Fruit fly (Drosophila melanogaster) whole organism, prepupa: ENCODE results near the gene CG33796.

Experiments used
- Blimp-1 ChIP-seq: fragments of 200-800 bp; sonication (Bioruptor generic); optimal IDR thresholded peaks from 3 replicates; lab custom pipeline; 2017; ENCODE audit warnings: missing biosample characterization, missing genetic modification characterization, mild to moderate bottlenecking, moderate library complexity, missing genetic modification reagents
- CG10631 ChIP-seq: fragments of 200-800 bp; sonication (Bioruptor generic); optimal IDR thresholded peaks from 2 replicates; lab custom pipeline; 2016; ENCODE audit warnings: missing biosample characterization, missing genetic modification characterization
- CG10669 ChIP-seq: fragments of 200-800 bp; sonication (Bioruptor generic); optimal IDR thresholded peaks from 3 replicates; lab custom pipeline; 2018; ENCODE audit warnings: missing biosample characterization, mild to moderate bottlenecking, missing genetic modification characterization, moderate library complexity
- CG11294 ChIP-seq: fragments of 200-800 bp; sonication (Bioruptor generic); IDR thresholded peaks from 2 replicates; pipeline ENCODE4 v1.3.6; 2022; ENCODE audit warnings: missing biosample characterization, missing genetic modification characterization
- CG11762 ChIP-seq: fragments of 200-800 bp; sonication (Bioruptor generic); optimal IDR thresholded peaks from 3 replicates; lab custom pipeline; 2016; ENCODE audit warnings: missing biosample characterization, missing genetic modification characterization; ENCODE audit not compliant: insufficient read depth
- CG11902 ChIP-seq: fragments of 200-800 bp; sonication (Bioruptor generic); optimal IDR thresholded peaks from 3 replicates; lab custom pipeline; 2016; ENCODE audit warnings: missing biosample characterization, missing genetic modification characterization
- CG15336 ChIP-seq: fragments of 200-800 bp; sonication (Bioruptor generic); IDR thresholded peaks from 2 replicates; pipeline ENCODE4 v1.3.6; 2022; ENCODE audit warnings: missing biosample characterization, missing genetic modification characterization
- CG1621 ChIP-seq: fragments of 200-800 bp; sonication (Bioruptor generic); optimal IDR thresholded peaks from 3 replicates; lab custom pipeline; 2018; ENCODE audit warnings: missing biosample characterization, mild to moderate bottlenecking, missing genetic modification characterization
- CG16779 ChIP-seq: fragments of 200-800 bp; sonication (Bioruptor generic); optimal IDR thresholded peaks from 3 replicates; lab custom pipeline; 2017; ENCODE audit warnings: missing biosample characterization, mild to moderate bottlenecking, missing genetic modification characterization
- CG3032 ChIP-seq: fragments of 200-800 bp; optimal IDR thresholded peaks from 2 replicates; lab custom pipeline; 2019; ENCODE audit warnings: missing biosample characterization, mild to moderate bottlenecking, missing genetic modification characterization, moderate library complexity
- CG31627 ChIP-seq: fragments of 200-800 bp; sonication (Bioruptor generic); optimal IDR thresholded peaks from 3 replicates; lab custom pipeline; 2016; ENCODE audit warnings: missing biosample characterization, missing genetic modification characterization
- CG32006 ChIP-seq: fragments of 200-800 bp; sonication (Bioruptor generic); optimal IDR thresholded peaks from 3 replicates; lab custom pipeline; 2017; ENCODE audit warnings: missing biosample characterization, mild to moderate bottlenecking, missing genetic modification characterization
- CG34406 ChIP-seq: fragments of 200-800 bp; sonication (Bioruptor generic); optimal IDR thresholded peaks from 3 replicates; lab custom pipeline; 2016; ENCODE audit warnings: missing biosample characterization, missing genetic modification characterization
- CG3919 ChIP-seq: fragments of 200-800 bp; sonication (Bioruptor generic); optimal IDR thresholded peaks from 3 replicates; lab custom pipeline; 2016; ENCODE audit warnings: missing biosample characterization, missing genetic modification characterization
- CG4318 ChIP-seq: fragments of 200-800 bp; sonication (Bioruptor generic); optimal IDR thresholded peaks from 3 replicates; lab custom pipeline; 2017; ENCODE audit warnings: missing biosample characterization, mild to moderate bottlenecking, missing genetic modification characterization
- CG6163 ChIP-seq: fragments of 200-800 bp; sonication (Bioruptor generic); IDR thresholded peaks from 3 replicates; pipeline ENCODE4 v1.3.6; 2022; ENCODE audit warnings: missing biosample characterization, missing genetic modification characterization
- CG6276 ChIP-seq: fragments of 200-800 bp; sonication (Bioruptor generic); optimal IDR thresholded peaks from 2 replicates; lab custom pipeline; 2017; ENCODE audit warnings: missing biosample characterization, mild to moderate bottlenecking, missing genetic modification characterization
- CG6792 ChIP-seq: fragments of 200-800 bp; sonication (Bioruptor generic); optimal IDR thresholded peaks from 3 replicates; lab custom pipeline; 2016; ENCODE audit warnings: missing biosample characterization, missing genetic modification characterization
- CG6808 ChIP-seq: fragments of 200-800 bp; sonication (Bioruptor generic); optimal IDR thresholded peaks from 3 replicates; lab custom pipeline; 2017; ENCODE audit warnings: missing biosample characterization, missing genetic modification characterization, mild to moderate bottlenecking, moderate library complexity, missing genetic modification reagents
- CG6854 ChIP-seq: fragments of 200-800 bp; sonication (Bioruptor generic); optimal IDR thresholded peaks from 2 replicates; lab custom pipeline; 2017; ENCODE audit warnings: missing biosample characterization, mild to moderate bottlenecking, missing genetic modification characterization
- CG7368 ChIP-seq: fragments of 200-800 bp; sonication (Bioruptor generic); optimal IDR thresholded peaks from 3 replicates; lab custom pipeline; 2016; ENCODE audit warnings: missing biosample characterization, missing genetic modification characterization
- CG8119 ChIP-seq: fragments of 200-800 bp; sonication (Bioruptor generic); IDR thresholded peaks from 3 replicates; pipeline ENCODE4 v1.3.6; 2022; ENCODE audit warnings: missing biosample characterization, missing genetic modification characterization
- CG8632 ChIP-seq: fragments of 200-800 bp; sonication (Bioruptor generic); optimal IDR thresholded peaks from 3 replicates; lab custom pipeline; 2016; ENCODE audit warnings: missing biosample characterization, missing genetic modification characterization
- CG9139 ChIP-seq: fragments of 200-800 bp; sonication (Bioruptor generic); optimal IDR thresholded peaks from 3 replicates; lab custom pipeline; 2017; ENCODE audit warnings: missing biosample characterization, mild to moderate bottlenecking, missing genetic modification characterization
- Eip93F ChIP-seq: fragments of 200-800 bp; sonication (Bioruptor generic); optimal IDR thresholded peaks from 2 replicates; lab custom pipeline; 2016; ENCODE audit warnings: missing biosample characterization, mild to moderate bottlenecking, missing genetic modification characterization
- Ets96B ChIP-seq: fragments of 200-800 bp; optimal IDR thresholded peaks from 2 replicates; lab custom pipeline; 2019; ENCODE audit warnings: missing biosample characterization, mild to moderate bottlenecking, missing genetic modification characterization, moderate library complexity
- Gug ChIP-seq: fragments of 200-800 bp; sonication (Bioruptor generic); IDR thresholded peaks from 2 replicates; pipeline ENCODE4 v1.3.6; 2022; ENCODE audit warnings: missing biosample characterization, missing genetic modification characterization
- Hr38 ChIP-seq: sonication (Bioruptor generic); optimal IDR thresholded peaks from 2 replicates; lab custom pipeline; 2016; ENCODE audit warnings: missing biosample characterization, missing genetic modification characterization
- Hr39 ChIP-seq: fragments of 200-800 bp; sonication (Bioruptor generic); optimal IDR thresholded peaks from 2 replicates; lab custom pipeline; 2016; ENCODE audit warnings: missing biosample characterization, missing genetic modification characterization
- Lpt ChIP-seq: fragments of 200-800 bp; sonication (Bioruptor generic); optimal IDR thresholded peaks from 3 replicates; lab custom pipeline; 2016; ENCODE audit warnings: missing biosample characterization, missing genetic modification characterization
- Met ChIP-seq: fragments of 200-800 bp; sonication (Bioruptor generic); optimal IDR thresholded peaks from 3 replicates; lab custom pipeline; 2016; ENCODE audit warnings: missing biosample characterization, missing genetic modification characterization
- OdsH ChIP-seq: fragments of 200-800 bp; sonication (Bioruptor generic); optimal IDR thresholded peaks from 3 replicates; lab custom pipeline; 2016; ENCODE audit warnings: missing biosample characterization, missing genetic modification characterization
- Sox14 ChIP-seq: fragments of 200-800 bp; sonication (Bioruptor generic); optimal IDR thresholded peaks from 3 replicates; lab custom pipeline; 2016; ENCODE audit warnings: missing biosample characterization, missing genetic modification characterization
- Sox15 ChIP-seq: fragments of 200-800 bp; sonication (Bioruptor generic); optimal IDR thresholded peaks from 3 replicates; lab custom pipeline; 2016; ENCODE audit warnings: missing biosample characterization, missing genetic modification characterization
- acj6 ChIP-seq: fragments of 200-800 bp; sonication (Bioruptor generic); optimal IDR thresholded peaks from 3 replicates; lab custom pipeline; 2016; ENCODE audit warnings: missing biosample characterization, missing genetic modification characterization
- cyc ChIP-seq: fragments of 200-800 bp; sonication (Bioruptor generic); optimal IDR thresholded peaks from 3 replicates; lab custom pipeline; 2016; ENCODE audit warnings: missing biosample characterization, missing genetic modification characterization
- dsx ChIP-seq: fragments of 200-800 bp; optimal IDR thresholded peaks from 3 replicates; lab custom pipeline; 2019; ENCODE audit warnings: missing biosample characterization, mild to moderate bottlenecking, missing genetic modification characterization, moderate library complexity; ENCODE audit not compliant: poor library complexity, severe bottlenecking
- eg ChIP-seq: fragments of 200-800 bp; sonication (Bioruptor generic); IDR thresholded peaks from 3 replicates; pipeline ENCODE4 v1.3.6; 2022; ENCODE audit warnings: missing biosample characterization, missing genetic modification characterization
- esn ChIP-seq: fragments of 200-800 bp; sonication (Bioruptor generic); optimal IDR thresholded peaks from 2 replicates; lab custom pipeline; 2016; ENCODE audit warnings: missing biosample characterization, mild to moderate bottlenecking, missing genetic modification characterization, moderate library complexity
- fd59A ChIP-seq: fragments of 200-800 bp; sonication (Bioruptor generic); optimal IDR thresholded peaks from 2 replicates; lab custom pipeline; 2017; ENCODE audit warnings: missing biosample characterization, mild to moderate bottlenecking, missing genetic modification characterization, missing genetic modification reagents
- fd85E ChIP-seq: fragments of 200-800 bp; sonication (Bioruptor generic); optimal IDR thresholded peaks from 3 replicates; lab custom pipeline; 2016; ENCODE audit warnings: missing biosample characterization, missing genetic modification characterization
- fkh ChIP-seq: fragments of 200-800 bp; sonication (Bioruptor generic); optimal IDR thresholded peaks from 3 replicates; lab custom pipeline; 2017; ENCODE audit warnings: missing biosample characterization, mild to moderate bottlenecking, missing genetic modification characterization, moderate library complexity
- net ChIP-seq: fragments of 200-800 bp; sonication (Bioruptor generic); optimal IDR thresholded peaks from 3 replicates; lab custom pipeline; 2016; ENCODE audit warnings: missing biosample characterization, missing genetic modification characterization
- salr ChIP-seq, 2 experiments: fragments of 200-800 bp; sonication (Bioruptor generic); optimal IDR thresholded peaks; 3 replicates each; lab custom pipeline; 2016 to 2018; ENCODE audit warnings: missing biosample characterization in 2 of 2, missing genetic modification characterization in 2 of 2, mild to moderate bottlenecking in 1 of 2
- spab ChIP-seq: fragments of 200-800 bp; sonication (Bioruptor generic); optimal IDR thresholded peaks from 2 replicates; lab custom pipeline; 2017; ENCODE audit warnings: missing biosample characterization, mild to moderate bottlenecking, missing genetic modification characterization, missing genetic modification reagents
- vri ChIP-seq: fragments of 200-800 bp; sonication (Bioruptor generic); optimal IDR thresholded peaks from 3 replicates; lab custom pipeline; 2016; ENCODE audit warnings: missing biosample characterization, mild to moderate bottlenecking, missing genetic modification characterization

Gene CG33796

DNA sequence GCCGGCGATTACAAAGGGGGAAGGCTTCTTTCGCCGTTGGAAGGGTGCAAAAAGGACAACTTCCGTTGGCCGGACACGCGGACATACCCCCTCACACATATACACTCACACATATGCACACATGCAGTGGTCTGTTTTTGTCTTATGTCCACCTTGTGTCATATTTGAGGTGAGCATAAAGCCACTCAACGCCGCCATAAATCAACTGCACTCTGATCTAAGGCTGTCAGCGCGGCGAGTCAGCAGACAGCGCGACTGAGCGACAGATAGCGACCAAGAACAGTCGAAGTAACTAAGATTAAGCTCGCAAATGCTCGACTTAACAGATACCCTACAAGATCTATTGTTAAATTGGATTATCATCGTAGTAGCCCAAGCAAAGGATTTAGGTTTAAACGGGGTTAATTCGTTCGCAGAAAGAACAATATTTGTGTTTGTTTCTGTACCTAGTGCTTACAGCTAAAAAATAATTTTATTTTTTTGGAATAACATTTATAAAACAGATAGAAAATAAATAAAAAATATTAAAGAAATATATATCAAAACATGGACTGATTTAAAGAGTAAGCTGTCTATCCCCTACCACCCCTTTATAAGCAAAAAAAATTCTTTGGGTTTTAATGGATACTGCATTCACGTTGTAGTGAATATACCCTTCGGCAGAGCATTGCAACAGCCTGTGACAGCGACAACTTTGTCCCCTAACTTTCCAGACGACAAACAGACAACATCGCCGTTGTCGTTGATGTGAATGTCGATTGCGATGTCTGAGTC lies 39.1 kb upstream of the CG33796 start (continued):
- TF ChIP-seq CG11902 (GFP tag; lab: Kevin White, UChicago) (no peak), acj6 (GFP tag; lab: Kevin White, UChicago) (peak; percentile 37), CG1621 (tag; lab: Kevin White, UChicago) (no peak), eg (GFP tag; lab: Robert Waterston, UW) (0 out of 3 replicates have a peak, but pooled peaks have one; percentile 10), CG10631 (peak; percentile 37), CG6792 (GFP tag; lab: Kevin White, UChicago) (peak; percentile 24), CG16779 (tag; lab: Kevin White, UChicago) (no peak), fd85E (no peak), spab (GFP tag; lab: Kevin White, UChicago) (no peak), vri (no peak), Blimp-1 (GFP tag; lab: Kevin White, UChicago) (no peak), Ets96B (tag; lab: Kevin White, UChicago) (peak; percentile 28), Gug (no peak), Hr38 (GFP tag; lab: Kevin White, UChicago) (no peak), Met (GFP tag; lab: Kevin White, UChicago) (no peak), CG15336 (no peak), Eip93F (no peak), CG11294 (GFP tag; lab: Robert Waterston, UW) (no peak), Sox14 (GFP tag; lab: Kevin White, UChicago) (no peak), CG32006 (peak; percentile 63), CG7368 (GFP tag; lab: Kevin White, UChicago) (no peak), CG11762 (GFP tag; lab: Kevin White, UChicago) (peak; percentile 5), CG34406 (GFP tag; lab: Kevin White, UChicago) (peak; percentile 38), Sox15 (GFP tag; lab: Kevin White, UChicago) (peak; percentile 14), CG6163 (GFP tag; lab: Robert Waterston, UW) (no peak), Lpt (GFP tag; lab: Kevin White, UChicago) (no peak)

- TF ChIP-seq CG8119 (GFP tag; lab: Robert Waterston, UW) (0 out of 3 replicates have a peak, but pooled peaks have one; percentile 18), OdsH (GFP tag; lab: Kevin White, UChicago) (peak; percentile 20), CG6808 (GFP tag; lab: Kevin White, UChicago) (peak; percentile 24), Hr39 (GFP tag; lab: Kevin White, UChicago) (no peak), CG6276 (no peak), CG31627 (GFP tag; lab: Kevin White, UChicago) (no peak), cyc (GFP tag; lab: Kevin White, UChicago) (no peak), CG6854 (no peak), CG32006 (peak; percentile 31), fkh (no peak), Gug (no peak), CG9139 (GFP tag; lab: Kevin White, UChicago) (no peak), vri (no peak), CG3919 (no peak), CG4318 (GFP tag; lab: Kevin White, UChicago) (no peak), CG10631 (peak; percentile 18), esn (no peak), CG8632 (GFP tag; lab: Kevin White, UChicago) (no peak), CG3032 (peak; percentile 57), Lpt (GFP tag; lab: Kevin White, UChicago) (no peak), Sox14 (GFP tag; lab: Kevin White, UChicago) (no peak), Hr38 (GFP tag; lab: Kevin White, UChicago) (no peak), CG34406 (GFP tag; lab: Kevin White, UChicago) (peak; percentile 3), salr (GFP tag; optimal IDR thresholded peaks at IDR 0.05; lab: Kevin White, UChicago) (peak in 1 of 2 experiments; percentile 21), fd59A (GFP tag; lab: Kevin White, UChicago) (no peak), CG10669 (GFP tag; lab: Kevin White, UChicago) (peak; percentile 10), net (GFP tag; lab: Kevin White, UChicago) (no peak), CG15336 (no peak), CG6163 (GFP tag; lab: Robert Waterston, UW) (no peak), dsx (GFP tag; lab: Kevin White, UChicago) (peak; percentile 26)
Observed at dm6 chr3L:16208053-16208838, 38.3 kb upstream of the CG33796 start.
